Fruit fly (Drosophila melanogaster) whole organism, embryonic: ENCODE measurements around the gene kibra.

ENCODE experiments used
- CG18619 ChIP-seq: fragments of 200-800 bp; sonication (Bioruptor generic); optimal IDR thresholded peaks from 3 replicates; lab custom pipeline; 2017; ENCODE audit warnings: missing biosample characterization, mild to moderate bottlenecking, missing genetic modification characterization
- CG32767 ChIP-seq: fragments of 200-800 bp; sonication (Bioruptor generic); IDR thresholded peaks from 2 replicates; pipeline ENCODE4 v1.3.6; 2022; ENCODE audit warnings: missing biosample characterization, missing genetic modification characterization
- CG34376 ChIP-seq: fragments of 200-800 bp; sonication (Bioruptor generic); optimal IDR thresholded peaks from 2 replicates; lab custom pipeline; 2018; ENCODE audit warnings: missing biosample characterization, mild to moderate bottlenecking, missing genetic modification characterization
- CG4424 ChIP-seq: fragments of 200-800 bp; sonication (Bioruptor generic); optimal IDR thresholded peaks from 3 replicates; lab custom pipeline; 2016; ENCODE audit warnings: missing biosample characterization, missing genetic modification characterization
- emc ChIP-seq: fragments of 200-800 bp; sonication (Bioruptor generic); optimal IDR thresholded peaks from 2 replicates; lab custom pipeline; 2016; ENCODE audit warnings: missing biosample characterization, missing genetic modification characterization
- usp ChIP-seq: fragments of >200 bp; optimal IDR thresholded peaks from 2 replicates; lab custom pipeline; 2017; ENCODE audit warnings: missing biosample characterization, missing genetic modification characterization
- vnd ChIP-seq: fragments of 200-800 bp; sonication (Bioruptor generic); IDR thresholded peaks from 3 replicates; pipeline ENCODE4 v1.3.6; 2022; ENCODE audit warnings: missing biosample characterization, missing genetic modification characterization; ENCODE audit not compliant: partially characterized antibody
- z ChIP-seq: fragments of 200-800 bp; sonication (Bioruptor generic); IDR thresholded peaks from 3 replicates; pipeline ENCODE4 v1.3.6; 2022; ENCODE audit warnings: missing biosample characterization, missing genetic modification characterization

DNA sequence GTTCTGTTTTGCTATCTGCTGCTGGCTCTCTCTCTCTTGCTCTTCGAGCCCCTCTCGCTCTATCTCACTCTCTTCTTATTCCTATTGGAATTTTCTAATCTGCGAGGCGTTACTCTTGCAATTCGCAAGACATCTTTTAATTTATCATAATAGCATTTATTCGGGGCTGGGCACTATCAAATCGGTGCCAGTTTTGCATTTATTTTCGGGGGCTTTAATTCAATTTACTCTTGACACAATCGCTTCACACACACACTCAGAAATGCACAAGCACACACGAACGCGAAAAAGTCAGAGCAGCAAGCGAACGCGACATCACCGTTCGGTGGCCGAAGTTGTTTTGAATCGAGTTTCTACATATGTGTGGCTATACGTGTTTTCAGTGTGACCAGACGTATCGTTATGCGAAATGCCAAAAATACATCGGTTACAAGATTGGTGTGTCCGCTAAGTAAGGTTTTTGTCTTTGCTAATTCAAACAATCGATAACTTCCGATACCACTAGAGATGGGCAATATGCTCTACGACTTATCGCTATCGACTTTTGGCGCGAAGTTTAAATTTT, 27.0 kb downstream of the kibra start, which contains the start of gene Meltrin:
- TF ChIP-seq CG18619 (GFP tag; lab: Kevin White, UChicago) (peak; percentile 10), usp (GFP tag; lab: Kevin White, UChicago) (no peak), CG4424 (peak; percentile 32), emc (GFP tag; lab: Kevin White, UChicago) (no peak), CG32767 (GFP tag; lab: Robert Waterston, UW) (no peak), vnd (GFP tag; lab: Robert Waterston, UW) (no peak), CG34376 (GFP tag; lab: Kevin White, UChicago) (peak; percentile 86), z (GFP tag; lab: Robert Waterston, UW) (no peak)
